Worm (Caenorhabditis elegans): ENCODE measurements around the gene C41H7.9.
A peak's percentile ranks its signal among the peaks of the same experiment; 100 is the strongest.

Gene C41H7.9

DNA sequence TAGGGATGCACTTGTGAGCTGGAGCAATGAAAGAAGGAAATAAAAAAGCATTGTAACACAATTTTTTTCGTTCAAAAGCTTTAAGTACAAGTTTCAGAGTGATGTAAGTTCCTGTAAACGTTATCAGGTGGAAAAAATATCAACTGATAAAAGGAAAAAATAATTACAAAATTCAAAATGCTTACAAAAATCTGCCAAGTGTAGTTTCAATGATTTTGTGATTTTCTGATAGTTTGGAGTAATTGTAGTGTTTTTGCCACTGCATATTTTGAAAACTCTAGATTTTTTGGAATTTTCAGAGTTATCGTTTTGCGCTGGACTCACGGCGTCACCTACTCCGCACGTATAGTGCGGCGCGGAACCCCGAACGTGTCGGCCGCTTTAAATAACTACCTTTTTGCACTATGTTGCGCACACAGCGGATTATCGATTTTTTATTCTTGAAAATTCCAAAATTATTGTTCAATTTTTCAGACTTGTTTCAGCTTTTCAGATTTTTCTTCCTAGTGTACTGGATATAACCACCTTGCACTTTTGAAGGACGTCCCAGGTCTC lies 11.4 kb upstream of the C41H7.9 start, which contains the start of gene clec-2:
Gene clec-2, minus strand, starts transcription at position 51 of the 555 bp plus-strand sequence.
- TF ChIP-seq hmg-1.1 (GFP tag; IDR thresholded peaks at IDR 0.05) = no peak
- TF ChIP-seq aha-1 (tag) = peak; percentile 7
- no peak for TF ChIP-seq nhr-42 (GFP tag; IDR thresholded peaks at IDR 0.05)
- no peak for TF ChIP-seq F10B5.3 (tag; optimal IDR thresholded peaks at IDR 0.05)

ce11 chrII:3020899-3021298 lies 8.9 kb upstream of the C41H7.9 start:
- TF ChIP-seq T26A8.4 (GFP tag; IDR thresholded peaks at IDR 0.05) (no peak), fkh-10 (GFP tag; optimal IDR thresholded peaks at IDR 0.05) (no peak), fos-1 (tag; optimal IDR thresholded peaks at IDR 0.05) (no peak), spr-1 (tag; optimal IDR thresholded peaks at IDR 0.05) (no peak), unc-62 (GFP tag; optimal IDR thresholded peaks at IDR 0.05 in 1 of 2) (peak in 1 of 2 experiments; percentile 91), unc-62 (tag; optimal IDR thresholded peaks at IDR 0.05) (no peak)

- TF ChIP-seq ces-1 (GFP tag; optimal IDR thresholded peaks at IDR 0.05) = no peak
- no peak for TF ChIP-seq mep-1 (tag; optimal IDR thresholded peaks at IDR 0.05)
- no peak for TF ChIP-seq F44E2.7 (GFP tag; IDR thresholded peaks at IDR 0.05)
- TF ChIP-seq mes-2 (tag; optimal IDR thresholded peaks at IDR 0.05; ENCODE audit: poor library complexity, severe bottlenecking) = no peak
- TF ChIP-seq nhr-28 (tag; optimal IDR thresholded peaks at IDR 0.05) = no peak
- no peak for TF ChIP-seq nhr-76 (tag; optimal IDR thresholded peaks at IDR 0.05)
- TF ChIP-seq Y48G9A.11 (GFP tag; IDR thresholded peaks at IDR 0.05) = no peak
- TF ChIP-seq ceh-28 (tag; optimal IDR thresholded peaks at IDR 0.05) = no peak
- no peak for TF ChIP-seq ceh-62 (tag; optimal IDR thresholded peaks at IDR 0.05)
- no peak for TF ChIP-seq nhr-11 (tag; optimal IDR thresholded peaks at IDR 0.05)
- TF ChIP-seq arid-1 (GFP tag; conservative IDR thresholded peaks at IDR 0.05) = no peak
- no peak for TF ChIP-seq F49E8.2 (tag; optimal IDR thresholded peaks at IDR 0.05; ENCODE audit: borderline replicate concordance)
- TF ChIP-seq F10B5.3 (tag; optimal IDR thresholded peaks at IDR 0.05) = no peak
- TF ChIP-seq sdz-12 (GFP tag; optimal IDR thresholded peaks at IDR 0.05) = no peak
- no peak for TF ChIP-seq ceh-44 (GFP tag; IDR thresholded peaks at IDR 0.05)
- TF ChIP-seq zag-1 (tag; optimal IDR thresholded peaks at IDR 0.05) = no peak
- no peak for TF ChIP-seq unc-62 (GFP tag; optimal IDR thresholded peaks at IDR 0.05 in 1 of 2)
- TF ChIP-seq unc-62 (tag; optimal IDR thresholded peaks at IDR 0.05) = no peak
Measured at ce11 chrII:3019807-3020206, 7.8 kb upstream of the C41H7.9 start, which contains the start of gene clec-3. Gene clec-3, minus strand, starts transcription at chrII:3019907.

DNA sequence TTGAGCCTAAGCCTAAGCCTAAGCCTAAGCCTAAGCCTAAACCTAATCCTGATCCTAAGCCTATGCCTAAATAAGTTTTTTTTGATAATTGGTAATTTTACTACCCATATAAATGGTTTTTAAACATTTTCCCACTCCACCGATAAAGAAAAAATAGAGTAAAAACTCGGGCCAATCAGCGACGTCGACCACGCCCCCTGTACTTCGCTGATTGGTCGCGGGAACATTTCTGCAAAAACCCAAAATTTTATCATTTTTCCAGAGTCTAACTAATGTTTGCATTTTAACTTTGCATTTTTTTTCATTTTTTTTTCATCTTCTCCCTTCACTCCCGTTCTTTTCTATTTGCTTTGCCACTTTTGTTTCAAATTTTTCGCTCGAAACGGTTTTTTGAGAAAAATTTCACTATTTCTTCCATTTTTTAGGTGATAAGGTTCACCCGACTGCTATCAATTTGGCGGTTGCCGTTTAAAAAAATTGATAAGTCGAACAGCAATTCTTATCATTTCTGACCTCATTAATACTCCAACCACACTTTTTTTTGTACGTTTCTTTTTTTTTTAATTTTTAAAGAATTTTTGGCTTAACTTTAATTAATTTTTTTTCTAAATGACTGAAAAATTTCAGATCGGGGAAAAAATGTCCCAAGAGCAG lies 2.3 kb upstream of the C41H7.9 start, which contains the start of gene C41H7.2:
Gene C41H7.2, plus strand, starts transcription at position 622 of the 654 bp plus-strand sequence.
- TF ChIP-seq php-3 (GFP tag; IDR thresholded peaks at IDR 0.05) (no peak), nhr-111 (GFP tag; optimal IDR thresholded peaks at IDR 0.05) (no peak), gei-8 (GFP tag; optimal IDR thresholded peaks at IDR 0.05) (no peak), rbr-2 (tag; optimal IDR thresholded peaks at IDR 0.05) (no peak), R02D3.7 (tag; optimal IDR thresholded peaks at IDR 0.05) (no peak), zfp-2 (tag; optimal IDR thresholded peaks at IDR 0.05) (no peak), madf-9 (GFP tag; conservative IDR thresholded peaks at IDR 0.05) (no peak), duxl-1 (tag; optimal IDR thresholded peaks at IDR 0.05; ENCODE audit: poor library complexity) (no peak), dve-1 (tag; optimal IDR thresholded peaks at IDR 0.05; ENCODE audit: insufficient read depth) (no peak), pqm-1 (tag; optimal IDR thresholded peaks at IDR 0.05) (peak; percentile 84), hlh-11 (tag; optimal IDR thresholded peaks at IDR 0.05) (peak; percentile 23), lin-38 (GFP tag; IDR thresholded peaks at IDR 0.05) (no peak), unc-62 (GFP tag; optimal IDR thresholded peaks at IDR 0.05 in 1 of 2) (no peak), unc-62 (tag; optimal IDR thresholded peaks at IDR 0.05) (no peak), daf-16 (GFP tag; optimal IDR thresholded peaks at IDR 0.05) (no peak), daf-16 (tag; optimal IDR thresholded peaks at IDR 0.05) (peak; percentile 48), nhr-28 (tag; optimal IDR thresholded peaks at IDR 0.05) (peak; percentile 75), zfp-3 (GFP tag; conservative IDR thresholded peaks at IDR 0.05) (no peak), ctbp-1 (GFP tag; IDR thresholded peaks at IDR 0.05) (no peak), mdl-1 (tag; optimal IDR thresholded peaks at IDR 0.05) (no peak), F37D6.2 (tag; optimal IDR thresholded peaks at IDR 0.05) (no peak), aha-1 (tag) (peak; percentile 24), egl-27 (tag; optimal IDR thresholded peaks at IDR 0.05) (no peak), nhr-25 (tag; optimal IDR thresholded peaks at IDR 0.05; ENCODE audit: borderline replicate concordance, insufficient read depth) (no peak), ceh-44 (GFP tag; IDR thresholded peaks at IDR 0.05) (no peak)

Data from whole organism, L4 larva.